Worm (Caenorhabditis elegans) whole organism, L3 larva: ENCODE results near the gene dro-1.

Experiments used
- ZK546.5 ChIP-seq: sonication (generic microtip); optimal IDR thresholded peaks from 2 replicates; lab custom pipeline; 2017; ENCODE audit warnings: missing biosample characterization, missing genetic modification characterization
- aly-2 ChIP-seq: fragments of 150-350 bp; optimal IDR thresholded peaks from 2 replicates; lab custom pipeline; 2014; ENCODE audit warnings: missing biosample characterization, missing genetic modification characterization
- ama-1 ChIP-seq: fragments of 150-350 bp; optimal IDR thresholded peaks from 2 replicates; lab custom pipeline; 2018
- ceh-16 ChIP-seq: sonication (generic microtip); optimal IDR thresholded peaks from 2 replicates; lab custom pipeline; 2017; ENCODE audit warnings: missing biosample characterization, missing genetic modification characterization
- ceh-28 ChIP-seq: fragments of 150-350 bp; optimal IDR thresholded peaks from 2 replicates; lab custom pipeline; 2014; ENCODE audit warnings: missing biosample characterization, missing genetic modification reagents, missing genetic modification characterization
- ceh-82 ChIP-seq: fragments of 150-350 bp; optimal IDR thresholded peaks from 2 replicates; lab custom pipeline; 2014; ENCODE audit warnings: missing biosample characterization, missing genetic modification characterization
- ceh-9 ChIP-seq: sonication (generic microtip); optimal IDR thresholded peaks from 2 replicates; lab custom pipeline; 2018; ENCODE audit warnings: missing biosample characterization, missing genetic modification characterization
- daf-12 ChIP-seq: fragments of 150-350 bp; optimal IDR thresholded peaks from 2 replicates; lab custom pipeline; 2014; ENCODE audit warnings: missing biosample characterization, missing genetic modification reagents, missing genetic modification characterization
- egl-27 ChIP-seq: sonication (generic microtip); optimal IDR thresholded peaks from 4 replicates; lab custom pipeline; 2017; ENCODE audit warnings: missing biosample characterization, missing genetic modification reagents, missing genetic modification characterization
- egl-5 ChIP-seq: fragments of 150-350 bp; optimal IDR thresholded peaks from 2 replicates; lab custom pipeline; 2017; ENCODE audit warnings: missing biosample characterization, missing genetic modification reagents, missing genetic modification characterization, inconsistent platforms
- elt-2 ChIP-seq: sonication (generic microtip); optimal IDR thresholded peaks from 2 replicates; lab custom pipeline; 2016; ENCODE audit warnings: missing genetic modification reagents, mild to moderate bottlenecking, missing genetic modification characterization, missing compliant biosample characterization
- elt-3 ChIP-seq, 3 experiments: fragments of 150-350 bp in 1 of 3; sonication (generic microtip) in 2 of 3; optimal IDR thresholded peaks; 2 replicates in 2 of 3; 4 replicates in 1 of 3; lab custom pipeline; 2014 to 2017; ENCODE audit warnings: missing biosample characterization in 3 of 3, missing genetic modification characterization in 3 of 3
- eor-1 ChIP-seq, 2 experiments: fragments of 150-350 bp; optimal IDR thresholded peaks; 2 replicates each; lab custom pipeline; 2014 to 2018; ENCODE audit warnings: missing biosample characterization in 2 of 2, missing genetic modification characterization in 2 of 2
- fkh-10 ChIP-seq: sonication (generic microtip); optimal IDR thresholded peaks from 2 replicates; lab custom pipeline; 2017; ENCODE audit warnings: missing biosample characterization, missing genetic modification reagents, missing genetic modification characterization
- fkh-2 ChIP-seq: fragments of 150-350 bp; optimal IDR thresholded peaks from 2 replicates; lab custom pipeline; 2014; ENCODE audit warnings: missing biosample characterization, missing genetic modification reagents, missing genetic modification characterization
- fos-1 ChIP-seq: fragments of 150-350 bp; optimal IDR thresholded peaks from 2 replicates; lab custom pipeline; 2014; ENCODE audit warnings: missing biosample characterization, missing genetic modification characterization
- hmg-11 ChIP-seq: sonication (generic microtip); optimal IDR thresholded peaks from 2 replicates; lab custom pipeline; 2016; ENCODE audit warnings: missing genetic modification characterization, missing compliant biosample characterization
- jun-1 ChIP-seq: fragments of 150-350 bp; optimal IDR thresholded peaks from 2 replicates; lab custom pipeline; 2014; ENCODE audit warnings: missing biosample characterization, missing genetic modification reagents, missing genetic modification characterization
- lin-15B ChIP-seq: fragments of 150-350 bp; optimal IDR thresholded peaks from 2 replicates; lab custom pipeline; 2014; ENCODE audit warnings: missing biosample characterization, missing genetic modification characterization
- lin-39 ChIP-seq: fragments of 150-350 bp; optimal IDR thresholded peaks from 2 replicates; lab custom pipeline; 2018; ENCODE audit warnings: missing biosample characterization, missing genetic modification reagents, missing genetic modification characterization
- mml-1 ChIP-seq: fragments of 150-350 bp; sonication (generic microtip); optimal IDR thresholded peaks from 3 replicates; lab custom pipeline; 2014; ENCODE audit warnings: missing biosample characterization, missing genetic modification characterization
- nfya-1 ChIP-seq: sonication (generic microtip); optimal IDR thresholded peaks from 2 replicates; lab custom pipeline; 2017; ENCODE audit warnings: missing genetic modification characterization, mild to moderate bottlenecking, missing compliant biosample characterization, antibody characterized with exemption, moderate library complexity; ENCODE audit not compliant: insufficient read depth
- nhr-11 ChIP-seq: fragments of 150-350 bp; optimal IDR thresholded peaks from 2 replicates; lab custom pipeline; 2014; ENCODE audit warnings: missing biosample characterization, missing genetic modification characterization
- nhr-12 ChIP-seq: fragments of 150-350 bp; optimal IDR thresholded peaks from 2 replicates; lab custom pipeline; 2014; ENCODE audit warnings: missing biosample characterization, missing genetic modification characterization
- nhr-23 ChIP-seq: fragments of 150-350 bp; optimal IDR thresholded peaks from 2 replicates; lab custom pipeline; 2014; ENCODE audit warnings: missing biosample characterization, missing genetic modification reagents, missing genetic modification characterization
- nhr-237 ChIP-seq: fragments of 150-350 bp; optimal IDR thresholded peaks from 2 replicates; lab custom pipeline; 2014; ENCODE audit warnings: missing biosample characterization, missing genetic modification characterization
- nhr-25 ChIP-seq: sonication (generic microtip); optimal IDR thresholded peaks from 2 replicates; lab custom pipeline; 2017; ENCODE audit warnings: missing biosample characterization, missing genetic modification characterization
- nhr-28 ChIP-seq: fragments of 150-350 bp; optimal IDR thresholded peaks from 2 replicates; lab custom pipeline; 2014; ENCODE audit warnings: missing biosample characterization, missing genetic modification characterization
- nhr-43 ChIP-seq: sonication (generic microtip); optimal IDR thresholded peaks from 2 replicates; lab custom pipeline; 2016; ENCODE audit warnings: mild to moderate bottlenecking, missing genetic modification characterization, missing compliant biosample characterization; ENCODE audit not compliant: poor library complexity, severe bottlenecking
- nhr-76 ChIP-seq: fragments of 150-350 bp; sonication (generic microtip); optimal IDR thresholded peaks from 5 replicates; lab custom pipeline; 2014; ENCODE audit warnings: missing biosample characterization, missing genetic modification characterization
- nhr-77 ChIP-seq: fragments of 150-350 bp; optimal IDR thresholded peaks from 2 replicates; lab custom pipeline; 2014; ENCODE audit warnings: missing biosample characterization, missing genetic modification characterization
- pha-4 ChIP-seq: fragments of 150-350 bp; optimal IDR thresholded peaks from 2 replicates; lab custom pipeline; 2014; ENCODE audit warnings: missing biosample characterization, missing genetic modification reagents, missing genetic modification characterization
- pqm-1 ChIP-seq: fragments of 150-350 bp; optimal IDR thresholded peaks from 2 replicates; lab custom pipeline; 2017; ENCODE audit warnings: missing biosample characterization, missing genetic modification characterization, inconsistent platforms
- sea-2 ChIP-seq: fragments of 150-350 bp; sonication (generic microtip); optimal IDR thresholded peaks from 4 replicates; lab custom pipeline; 2014; ENCODE audit warnings: missing biosample characterization, missing genetic modification reagents, missing genetic modification characterization
- skn-1 ChIP-seq: fragments of 150-350 bp; optimal IDR thresholded peaks from 2 replicates; lab custom pipeline; 2014; ENCODE audit warnings: missing biosample characterization, missing genetic modification characterization
- snpc-4 ChIP-seq: fragments of 150-350 bp; optimal IDR thresholded peaks from 2 replicates; lab custom pipeline; 2014; ENCODE audit warnings: missing biosample characterization, missing genetic modification characterization
- unc-39 ChIP-seq: sonication (generic microtip); optimal IDR thresholded peaks from 4 replicates; lab custom pipeline; 2017; ENCODE audit warnings: missing biosample characterization, missing genetic modification characterization
- unc-62 ChIP-seq: fragments of 150-350 bp; sonication (generic microtip); optimal IDR thresholded peaks from 4 replicates; lab custom pipeline; 2014; ENCODE audit warnings: missing biosample characterization, missing genetic modification reagents, missing genetic modification characterization
- zag-1 ChIP-seq: fragments of 150-350 bp; optimal IDR thresholded peaks from 2 replicates; lab custom pipeline; 2014; ENCODE audit warnings: missing biosample characterization, missing genetic modification characterization
- ztf-11 ChIP-seq: fragments of 150-350 bp; optimal IDR thresholded peaks from 2 replicates; lab custom pipeline; 2014; ENCODE audit warnings: missing biosample characterization, missing genetic modification characterization
- ztf-4 ChIP-seq: fragments of 150-350 bp; optimal IDR thresholded peaks from 2 replicates; lab custom pipeline; 2014; ENCODE audit warnings: missing biosample characterization, missing genetic modification characterization

The dro-1 gene

ce11 chrIII:13359847-13360246 lies 17.4 kb downstream of the dro-1 start:
- TF ChIP-seq pqm-1 (peak; percentile 9), ceh-16 (tag; lab: Kevin White, UChicago) (no peak), pha-4 (tag; lab: Kevin White, UChicago) (peak; percentile 76), daf-12 (tag; lab: Kevin White, UChicago) (no peak), ceh-82 (no peak), egl-5 (no peak), eor-1 (tag; optimal IDR thresholded peaks at IDR 0.05; lab: Kevin White, UChicago) (no peak), jun-1 (tag; lab: Kevin White, UChicago) (peak; percentile 32), hmg-11 (tag; lab: Kevin White, UChicago) (peak; percentile 81), fos-1 (tag; lab: Kevin White, UChicago) (no peak), nhr-76 (tag; lab: Kevin White, UChicago) (no peak), lin-15B (tag; lab: Kevin White, UChicago) (peak; percentile 70), nfya-1 (peak; percentile 86), nhr-28 (no peak), nhr-25 (tag; lab: Kevin White, UChicago) (peak; percentile 26), mml-1 (no peak), lin-39 (tag; lab: Kevin White, UChicago) (peak; percentile 55)
- TF ChIP-seq, all 47 proteins: peak for 8

ce11 chrIII:13370980-13371379 lies 28.5 kb downstream of the dro-1 start, which contains the start of gene T03F6.9:
Gene T03F6.9, minus strand, starts transcription at chrIII:13371080.
- TF ChIP-seq unc-62 (GFP tag; lab: Kevin White, UChicago) (no peak), skn-1 (no peak), daf-12 (tag; lab: Kevin White, UChicago) (no peak), pqm-1 (no peak), sea-2 (no peak), unc-39 (tag; lab: Kevin White, UChicago) (no peak), nhr-76 (tag; lab: Kevin White, UChicago) (no peak), ZK546.5 (tag; lab: Kevin White, UChicago) (no peak), snpc-4 (no peak), nhr-11 (tag; lab: Kevin White, UChicago) (no peak), jun-1 (tag; lab: Kevin White, UChicago) (no peak), ceh-28 (tag; lab: Kevin White, UChicago) (no peak), zag-1 (tag; lab: Kevin White, UChicago) (no peak), nhr-23 (tag; lab: Kevin White, UChicago) (no peak)
- TF ChIP-seq, all 47 proteins: peak for 0

ce11 chrIII:13376304-13376760 lies 33.8 kb downstream of the dro-1 start, which contains the start of gene lis-1:
Gene lis-1, minus strand, starts transcription at chrIII:13376710.
- TF ChIP-seq nfya-1: peak; percentile 5
- no peak for TF ChIP-seq pha-4 (tag; lab: Kevin White, UChicago)

ce11 chrIII:13377249-13377648 lies 34.8 kb downstream of the dro-1 start:
- TF ChIP-seq skn-1: peak; percentile 76
- peak; percentile 93 for TF ChIP-seq elt-2 (tag; lab: Kevin White, UChicago)
- no peak for TF ChIP-seq ama-1 (lab: Kevin White, UChicago)
- peak; percentile 55 for TF ChIP-seq jun-1 (tag; lab: Kevin White, UChicago)
- no peak for TF ChIP-seq egl-27 (tag; lab: Kevin White, UChicago)
- peak; percentile 55 for TF ChIP-seq pha-4 (tag; lab: Kevin White, UChicago)
- TF ChIP-seq nhr-11 (tag; lab: Kevin White, UChicago): no peak
- no peak for TF ChIP-seq ceh-82
- TF ChIP-seq zag-1 (tag; lab: Kevin White, UChicago): no peak
- no peak for TF ChIP-seq nhr-77 (tag; lab: Kevin White, UChicago)
- peak; percentile 27 for TF ChIP-seq lin-15B (tag; lab: Kevin White, UChicago)
- TF ChIP-seq nhr-43: peak; percentile 7
- no peak for TF ChIP-seq daf-12 (tag; lab: Kevin White, UChicago)
- TF ChIP-seq nhr-237 (tag; lab: Kevin White, UChicago): no peak
- no peak for TF ChIP-seq aly-2 (tag; lab: Kevin White, UChicago)
- peak; percentile 62 for TF ChIP-seq pqm-1
- no peak for TF ChIP-seq fos-1 (tag; lab: Kevin White, UChicago)
- no peak for TF ChIP-seq nhr-76 (tag; lab: Kevin White, UChicago)
- TF ChIP-seq mml-1: no peak
- peak; percentile 91 for TF ChIP-seq lin-39 (tag; lab: Kevin White, UChicago)
- no peak for TF ChIP-seq fkh-10
- no peak for TF ChIP-seq unc-62 (GFP tag; lab: Kevin White, UChicago)
- no peak for TF ChIP-seq elt-3 (tag; optimal IDR thresholded peaks at IDR 0.05; lab: Kevin White, UChicago)
- TF ChIP-seq nfya-1: peak; percentile 93
- TF ChIP-seq hmg-11 (tag; lab: Kevin White, UChicago): peak; percentile 97
- no peak for TF ChIP-seq nhr-12 (tag; lab: Kevin White, UChicago)
- TF ChIP-seq snpc-4: peak; percentile 56
- no peak for TF ChIP-seq ztf-11 (tag; lab: Kevin White, UChicago)
- TF ChIP-seq ztf-4 (tag; lab: Kevin White, UChicago): no peak
- TF ChIP-seq ceh-9 (tag; lab: Kevin White, UChicago): no peak
- TF ChIP-seq egl-5: peak; percentile 9
- TF ChIP-seq fkh-2 (tag; lab: Kevin White, UChicago): no peak
- no peak for TF ChIP-seq ceh-28 (tag; lab: Kevin White, UChicago)
